Worm (Caenorhabditis elegans) whole organism, L3 larva: Measurements from ENCODE around the gene hpo-19.

ENCODE experiments used
- R02D3.7 ChIP-seq: fragments of 150-350 bp; optimal IDR thresholded peaks from 2 replicates; lab custom pipeline; 2014; ENCODE audit warnings: missing biosample characterization, missing genetic modification characterization
- aly-2 ChIP-seq: fragments of 150-350 bp; optimal IDR thresholded peaks from 2 replicates; lab custom pipeline; 2014; ENCODE audit warnings: missing biosample characterization, missing genetic modification characterization
- ceh-28 ChIP-seq: fragments of 150-350 bp; optimal IDR thresholded peaks from 2 replicates; lab custom pipeline; 2014; ENCODE audit warnings: missing biosample characterization, missing genetic modification reagents, missing genetic modification characterization
- ceh-9 ChIP-seq: sonication (generic microtip); optimal IDR thresholded peaks from 2 replicates; lab custom pipeline; 2018; ENCODE audit warnings: missing biosample characterization, missing genetic modification characterization
- daf-12 ChIP-seq: fragments of 150-350 bp; optimal IDR thresholded peaks from 2 replicates; lab custom pipeline; 2014; ENCODE audit warnings: missing biosample characterization, missing genetic modification reagents, missing genetic modification characterization
- egl-27 ChIP-seq: sonication (generic microtip); optimal IDR thresholded peaks from 4 replicates; lab custom pipeline; 2017; ENCODE audit warnings: missing biosample characterization, missing genetic modification reagents, missing genetic modification characterization
- elt-2 ChIP-seq: sonication (generic microtip); optimal IDR thresholded peaks from 2 replicates; lab custom pipeline; 2016; ENCODE audit warnings: missing genetic modification reagents, mild to moderate bottlenecking, missing genetic modification characterization, missing compliant biosample characterization
- fkh-10 ChIP-seq: sonication (generic microtip); optimal IDR thresholded peaks from 2 replicates; lab custom pipeline; 2017; ENCODE audit warnings: missing biosample characterization, missing genetic modification reagents, missing genetic modification characterization
- fkh-2 ChIP-seq: fragments of 150-350 bp; optimal IDR thresholded peaks from 2 replicates; lab custom pipeline; 2014; ENCODE audit warnings: missing biosample characterization, missing genetic modification reagents, missing genetic modification characterization
- fos-1 ChIP-seq: fragments of 150-350 bp; optimal IDR thresholded peaks from 2 replicates; lab custom pipeline; 2014; ENCODE audit warnings: missing biosample characterization, missing genetic modification characterization
- jun-1 ChIP-seq: fragments of 150-350 bp; optimal IDR thresholded peaks from 2 replicates; lab custom pipeline; 2014; ENCODE audit warnings: missing biosample characterization, missing genetic modification reagents, missing genetic modification characterization
- lin-15B ChIP-seq: fragments of 150-350 bp; optimal IDR thresholded peaks from 2 replicates; lab custom pipeline; 2014; ENCODE audit warnings: missing biosample characterization, missing genetic modification characterization
- lsy-12 ChIP-seq: sonication (generic microtip); optimal IDR thresholded peaks from 2 replicates; lab custom pipeline; 2016; ENCODE audit warnings: mild to moderate bottlenecking, missing genetic modification characterization, missing compliant biosample characterization
- mdl-1 ChIP-seq: fragments of 150-350 bp; optimal IDR thresholded peaks from 2 replicates; lab custom pipeline; 2014; ENCODE audit warnings: missing biosample characterization, missing genetic modification characterization
- nfya-1 ChIP-seq: sonication (generic microtip); optimal IDR thresholded peaks from 2 replicates; lab custom pipeline; 2017; ENCODE audit warnings: missing genetic modification characterization, mild to moderate bottlenecking, missing compliant biosample characterization, antibody characterized with exemption, moderate library complexity; ENCODE audit not compliant: insufficient read depth
- nhr-11 ChIP-seq: fragments of 150-350 bp; optimal IDR thresholded peaks from 2 replicates; lab custom pipeline; 2014; ENCODE audit warnings: missing biosample characterization, missing genetic modification characterization
- nhr-12 ChIP-seq: fragments of 150-350 bp; optimal IDR thresholded peaks from 2 replicates; lab custom pipeline; 2014; ENCODE audit warnings: missing biosample characterization, missing genetic modification characterization
- nhr-28 ChIP-seq: fragments of 150-350 bp; optimal IDR thresholded peaks from 2 replicates; lab custom pipeline; 2014; ENCODE audit warnings: missing biosample characterization, missing genetic modification characterization
- nhr-67 ChIP-seq: fragments of 150-350 bp; optimal IDR thresholded peaks from 2 replicates; lab custom pipeline; 2014; ENCODE audit warnings: missing biosample characterization, missing genetic modification characterization
- nhr-76 ChIP-seq: fragments of 150-350 bp; sonication (generic microtip); optimal IDR thresholded peaks from 5 replicates; lab custom pipeline; 2014; ENCODE audit warnings: missing biosample characterization, missing genetic modification characterization
- nhr-77 ChIP-seq: fragments of 150-350 bp; optimal IDR thresholded peaks from 2 replicates; lab custom pipeline; 2014; ENCODE audit warnings: missing biosample characterization, missing genetic modification characterization
- pha-4 ChIP-seq: fragments of 150-350 bp; optimal IDR thresholded peaks from 2 replicates; lab custom pipeline; 2014; ENCODE audit warnings: missing biosample characterization, missing genetic modification reagents, missing genetic modification characterization
- pqm-1 ChIP-seq: fragments of 150-350 bp; optimal IDR thresholded peaks from 2 replicates; lab custom pipeline; 2017; ENCODE audit warnings: missing biosample characterization, missing genetic modification characterization, inconsistent platforms
- skn-1 ChIP-seq: fragments of 150-350 bp; optimal IDR thresholded peaks from 2 replicates; lab custom pipeline; 2014; ENCODE audit warnings: missing biosample characterization, missing genetic modification characterization
- snpc-4 ChIP-seq: fragments of 150-350 bp; optimal IDR thresholded peaks from 2 replicates; lab custom pipeline; 2014; ENCODE audit warnings: missing biosample characterization, missing genetic modification characterization
- ztf-4 ChIP-seq: fragments of 150-350 bp; optimal IDR thresholded peaks from 2 replicates; lab custom pipeline; 2014; ENCODE audit warnings: missing biosample characterization, missing genetic modification characterization

Gene hpo-19

DNA sequence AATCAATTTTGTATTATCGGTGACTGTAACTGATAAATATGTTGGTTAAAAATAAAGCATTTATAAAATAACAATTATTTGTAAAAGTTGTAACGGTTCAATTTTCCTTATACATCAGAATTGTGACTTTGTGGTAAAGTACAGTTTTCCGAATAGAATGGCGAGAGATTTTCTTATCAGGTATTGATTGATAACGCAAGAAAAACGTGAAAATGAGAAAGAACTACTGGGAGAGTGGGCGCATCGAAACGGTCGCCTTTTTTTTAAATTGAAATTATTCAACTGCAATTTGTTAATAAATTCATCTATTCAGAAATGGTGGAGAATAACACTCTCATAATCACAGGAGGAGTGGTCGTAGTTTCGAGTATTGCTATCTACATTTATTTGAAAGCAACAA is at the start of gene hpo-19:
hpo-19 (plus strand) TSS at position 314 of the 400 bp plus-strand sequence.
- no peak for TF ChIP-seq ceh-9 (tag; lab: Kevin White, UChicago)
- peak; percentile 55 for TF ChIP-seq elt-2 (tag; lab: Kevin White, UChicago)
- TF ChIP-seq, all 47 proteins: peak for 1

- TF ChIP-seq ztf-4 (tag; lab: Kevin White, UChicago) (no peak), nhr-28 (tag; lab: Kevin White, UChicago) (no peak), R02D3.7 (tag; lab: Kevin White, UChicago) (no peak), egl-27 (tag; lab: Kevin White, UChicago) (no peak)
- TF ChIP-seq, all 47 proteins: peak for 0
Measured at ce11 chrV:6389634-6390033, 46.8 kb upstream of the hpo-19 start, which contains the start of gene F57F4.2. F57F4.2 (minus strand) TSS chrV:6389734.

DNA sequence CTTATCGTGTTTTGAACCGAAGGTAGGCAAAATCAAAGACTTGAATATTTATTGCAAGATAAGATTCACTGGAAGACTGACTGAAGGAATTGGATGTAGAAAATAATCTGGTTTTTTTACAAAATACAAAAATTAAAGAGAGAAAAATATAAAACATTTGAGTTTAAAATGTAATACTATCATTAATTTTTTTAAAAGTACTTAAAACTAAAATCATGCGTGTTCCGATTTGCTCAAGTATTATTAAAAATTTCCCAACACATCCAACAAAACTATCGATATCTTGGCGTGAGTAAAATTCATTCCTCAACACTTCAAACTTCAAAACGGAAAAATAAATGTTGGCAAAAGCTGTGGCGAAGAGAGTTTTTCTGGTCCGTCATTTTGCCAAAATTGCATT is 46.3 kb upstream of the hpo-19 start, which contains the start of gene F57F4.1:
F57F4.1 (plus strand) TSS at position 301 of the 400 bp plus-strand sequence.
- TF ChIP-seq nhr-67 (no peak), nhr-77 (tag; lab: Kevin White, UChicago) (no peak), ceh-28 (tag; lab: Kevin White, UChicago) (no peak), mdl-1 (tag; lab: Kevin White, UChicago) (no peak), fkh-10 (GFP tag; lab: Kevin White, UChicago) (no peak), fkh-2 (tag; lab: Kevin White, UChicago) (no peak), ztf-4 (tag; lab: Kevin White, UChicago) (no peak), ceh-9 (tag; lab: Kevin White, UChicago) (no peak), nhr-12 (tag; lab: Kevin White, UChicago) (no peak), elt-2 (tag; lab: Kevin White, UChicago) (no peak), nhr-11 (tag; lab: Kevin White, UChicago) (no peak), nhr-76 (tag; lab: Kevin White, UChicago) (no peak), jun-1 (tag; lab: Kevin White, UChicago) (no peak)

DNA sequence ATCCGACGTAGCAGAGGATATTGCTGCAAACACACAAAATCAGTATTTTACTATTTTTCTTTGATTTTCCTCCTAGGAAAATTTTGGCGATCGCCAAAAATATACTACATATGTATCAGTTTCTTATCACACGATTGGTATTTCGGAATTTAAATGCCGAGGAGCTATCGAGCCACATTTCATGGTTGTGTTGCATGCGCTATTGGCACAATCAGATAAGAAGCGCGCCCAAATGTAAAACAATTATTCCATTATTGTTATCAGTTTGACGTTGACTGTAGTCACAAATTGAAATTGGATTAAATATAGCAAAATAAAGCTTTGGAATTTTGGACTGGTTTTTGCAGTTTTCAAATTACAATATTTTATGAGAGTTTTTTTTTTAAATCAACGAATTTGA is 37.5 kb upstream of the hpo-19 start:
- TF ChIP-seq pqm-1 (peak; percentile 82), pha-4 (tag; lab: Kevin White, UChicago) (no peak), jun-1 (tag; lab: Kevin White, UChicago) (peak; percentile 39), elt-2 (tag; lab: Kevin White, UChicago) (peak; percentile 94)

- TF ChIP-seq daf-12 (tag; lab: Kevin White, UChicago) (no peak), egl-27 (tag; lab: Kevin White, UChicago) (no peak), nfya-1 (tag; lab: Kevin White, UChicago) (no peak), aly-2 (tag; lab: Kevin White, UChicago) (no peak)
Measured at ce11 chrV:6399831-6400230, 36.6 kb upstream of the hpo-19 start, which contains the start of gene gfi-1. gfi-1 (minus strand) TSS chrV:6399931.

- TF ChIP-seq snpc-4 (tag; lab: Kevin White, UChicago), result no peak
- peak; percentile 15 for TF ChIP-seq pha-4 (tag; lab: Kevin White, UChicago)
- peak; percentile 69 for TF ChIP-seq elt-2 (tag; lab: Kevin White, UChicago)
Measured at ce11 chrV:6400528-6400927, 35.9 kb upstream of the hpo-19 start.

DNA sequence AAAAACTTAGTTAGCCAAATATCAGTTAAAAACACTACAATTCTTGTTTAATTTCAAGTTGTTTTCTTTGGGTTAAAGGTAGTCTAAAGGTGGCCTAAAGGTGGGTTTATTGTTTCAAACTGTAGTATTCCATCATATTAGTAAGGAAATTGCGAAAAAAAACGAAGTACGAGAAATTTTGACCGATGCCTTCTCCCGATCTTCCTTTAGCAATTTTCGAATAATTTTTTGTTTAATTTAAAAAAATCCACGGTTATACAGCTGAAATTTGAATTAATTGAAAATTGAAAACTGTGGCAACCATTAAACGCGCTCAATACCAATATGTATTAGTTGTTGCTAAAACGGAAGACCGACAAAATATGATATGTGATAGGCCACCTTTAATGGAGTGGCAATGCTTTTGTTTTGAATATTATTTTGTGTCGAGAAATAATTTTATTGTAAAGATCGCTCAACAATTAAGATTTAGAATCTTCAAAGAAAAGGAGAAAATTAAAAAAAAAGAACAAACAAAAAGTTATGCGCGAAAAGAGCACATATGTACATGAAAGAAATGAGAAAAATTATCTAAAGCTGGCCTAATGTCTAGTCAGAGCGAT is 35.4 kb upstream of the hpo-19 start:
- TF ChIP-seq fos-1 (tag; lab: Kevin White, UChicago) (no peak), skn-1 (tag; lab: Kevin White, UChicago) (no peak), nhr-67 (no peak), aly-2 (tag; lab: Kevin White, UChicago) (peak; percentile 74), pqm-1 (peak; percentile 7)

- peak; percentile 92 for TF ChIP-seq elt-2 (tag; lab: Kevin White, UChicago)
- no peak for TF ChIP-seq lin-15B
- TF ChIP-seq pqm-1, result peak; percentile 93
- TF ChIP-seq lsy-12 (tag; lab: Kevin White, UChicago), result no peak
- TF ChIP-seq jun-1 (tag; lab: Kevin White, UChicago), result peak; percentile 42
- TF ChIP-seq pha-4 (tag; lab: Kevin White, UChicago), result peak; percentile 34
Measured at ce11 chrV:6407587-6407986, 28.9 kb upstream of the hpo-19 start.
